Worm (Caenorhabditis elegans): ENCODE results near the gene cyp-25A1.

The cyp-25A1 gene

ce11 chrIII:3807590-3807989 lies 24.8 kb upstream of the cyp-25A1 start:
- TF ChIP-seq hlh-26 (GFP tag; conservative IDR thresholded peaks at IDR 0.05): no peak
- TF ChIP-seq lin-35 (GFP tag; optimal IDR thresholded peaks at IDR 0.05): no peak
- no peak for TF ChIP-seq F23B12.7 (tag; optimal IDR thresholded peaks at IDR 0.05; ENCODE audit: insufficient read depth)
- no peak for TF ChIP-seq ztf-6 (GFP tag; IDR thresholded peaks at IDR 0.05)
- no peak for TF ChIP-seq rcor-1 (GFP tag; IDR thresholded peaks at IDR 0.05)
- TF ChIP-seq rec-8 (tag; optimal IDR thresholded peaks at IDR 0.05): no peak
- TF ChIP-seq hmg-20 (GFP tag; IDR thresholded peaks at IDR 0.05): no peak
- TF ChIP-seq akir-1 (GFP tag; optimal IDR thresholded peaks at IDR 0.05): no peak
- TF ChIP-seq K11D2.4 (GFP tag; IDR thresholded peaks at IDR 0.05): no peak
- TF ChIP-seq T07F8.4 (tag; optimal IDR thresholded peaks at IDR 0.05): no peak
- no peak for TF ChIP-seq mxl-1 (tag; optimal IDR thresholded peaks at IDR 0.05)
- no peak for TF ChIP-seq dpl-1 (GFP tag; optimal IDR thresholded peaks at IDR 0.05)
- no peak for TF ChIP-seq ceh-40 (GFP tag; IDR thresholded peaks at IDR 0.05)
- TF ChIP-seq Y56A3A.18 (GFP tag; IDR thresholded peaks at IDR 0.05): no peak
- no peak for TF ChIP-seq egrh-3 (GFP tag; IDR thresholded peaks at IDR 0.05)
- no peak for TF ChIP-seq lin-26 (GFP tag; IDR thresholded peaks at IDR 0.05)
- TF ChIP-seq sdz-38 (tag; optimal IDR thresholded peaks at IDR 0.05): no peak
- no peak for TF ChIP-seq unc-62 (GFP tag; optimal IDR thresholded peaks at IDR 0.05)

ce11 chrIII:3809008-3809407 lies 23.4 kb upstream of the cyp-25A1 start, which contains the start of gene toh-1:
TSS of gene toh-1 (minus strand) at chrIII:3809030.
- TF ChIP-seq lin-40 (tag; optimal IDR thresholded peaks at IDR 0.05): no peak

ce11 chrIII:3811375-3811924 lies 20.9 kb upstream of the cyp-25A1 start:
- peak; percentile 5 for TF ChIP-seq ceh-27 (GFP tag; optimal IDR thresholded peaks at IDR 0.05)
- no peak for TF ChIP-seq rpc-1 (optimal IDR thresholded peaks at IDR 0.05)
- no peak for TF ChIP-seq rpc-1 (tag; optimal IDR thresholded peaks at IDR 0.05)
- no peak for TF ChIP-seq efl-1 (GFP tag; optimal IDR thresholded peaks at IDR 0.05)
- TF ChIP-seq lin-40 (tag; optimal IDR thresholded peaks at IDR 0.05): peak; percentile 1
- no peak for TF ChIP-seq let-526 (GFP tag; IDR thresholded peaks at IDR 0.05)
- TF ChIP-seq hmg-1.2 (GFP tag; IDR thresholded peaks at IDR 0.05): no peak
- TF ChIP-seq lin-35 (GFP tag; optimal IDR thresholded peaks at IDR 0.05): no peak
- TF ChIP-seq somi-1 (GFP tag; optimal IDR thresholded peaks at IDR 0.05): no peak
- no peak for TF ChIP-seq lin-54 (GFP tag; optimal IDR thresholded peaks at IDR 0.05)
- TF ChIP-seq ets-4 (GFP tag; optimal IDR thresholded peaks at IDR 0.05): no peak
- TF ChIP-seq nhr-120 (GFP tag; IDR thresholded peaks at IDR 0.05): no peak
- no peak for TF ChIP-seq rcor-1 (GFP tag; IDR thresholded peaks at IDR 0.05)
- TF ChIP-seq dpl-1 (GFP tag; optimal IDR thresholded peaks at IDR 0.05): no peak
- no peak for TF ChIP-seq sptf-2 (GFP tag; optimal IDR thresholded peaks at IDR 0.05)
- no peak for TF ChIP-seq rec-8 (tag; optimal IDR thresholded peaks at IDR 0.05)

ce11 chrIII:3812369-3812993 lies 19.9 kb upstream of the cyp-25A1 start:
- TF ChIP-seq ceh-79 (tag; optimal IDR thresholded peaks at IDR 0.05): no peak
- TF ChIP-seq cebp-1 (GFP tag; IDR thresholded peaks at IDR 0.05): no peak
- peak; percentile 3 for TF ChIP-seq cebp-1 (tag; optimal IDR thresholded peaks at IDR 0.05)
